Worm (Caenorhabditis elegans): ENCODE measurements around the gene F20G2.3.

DNA sequence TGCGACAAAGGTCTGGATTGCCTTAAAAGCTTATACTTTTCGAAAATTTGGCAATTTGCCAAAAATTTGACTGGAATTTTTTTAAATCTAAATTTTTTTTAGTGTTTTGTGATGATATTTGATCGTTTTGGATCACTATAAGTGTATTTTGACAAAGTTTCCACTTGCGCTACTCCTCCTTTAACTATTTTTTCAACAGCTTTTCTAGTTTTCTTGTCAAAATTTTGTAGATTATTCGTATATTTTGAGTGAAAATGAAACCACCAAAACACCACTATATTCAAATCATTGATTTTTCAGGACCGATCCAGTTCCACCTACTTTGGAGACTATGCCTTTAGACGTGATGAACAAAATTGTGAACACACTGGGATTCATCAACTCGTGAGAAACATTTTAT is 42.7 kb downstream of the F20G2.3 start, which contains the start of gene fbxa-181:
- TF ChIP-seq unc-130 (GFP tag; optimal IDR thresholded peaks at IDR 0.05) (no peak), madf-3 (GFP tag; IDR thresholded peaks at IDR 0.05) (no peak), dox-1 (GFP tag; IDR thresholded peaks at IDR 0.05) (no peak), fkh-3 (tag; optimal IDR thresholded peaks at IDR 0.05) (no peak), ceh-100 (GFP tag; IDR thresholded peaks at IDR 0.05) (no peak), cebp-2 (GFP tag; IDR thresholded peaks at IDR 0.05) (no peak), C06A6.2 (GFP tag; conservative IDR thresholded peaks at IDR 0.05) (no peak), snpc-4 (GFP tag; optimal IDR thresholded peaks at IDR 0.05) (no peak), snpc-4 (tag; optimal IDR thresholded peaks at IDR 0.05) (no peak), lin-54 (GFP tag; optimal IDR thresholded peaks at IDR 0.05) (no peak), F37B4.10 (GFP tag; IDR thresholded peaks at IDR 0.05) (no peak)
